Worm (Caenorhabditis elegans): ENCODE results near the gene C05D11.1.

- TF ChIP-seq pha-4 (GFP tag; IDR thresholded peaks at IDR 0.05): no peak
- no peak for TF ChIP-seq pha-4 (tag; optimal IDR thresholded peaks at IDR 0.05)
- no peak for TF ChIP-seq snpc-4 (tag; optimal IDR thresholded peaks at IDR 0.05)
- TF ChIP-seq unc-39 (tag; optimal IDR thresholded peaks at IDR 0.05): no peak
- no peak for TF ChIP-seq mes-2 (tag; optimal IDR thresholded peaks at IDR 0.05; ENCODE audit: poor library complexity, severe bottlenecking)
- no peak for TF ChIP-seq unc-62 (GFP tag; optimal IDR thresholded peaks at IDR 0.05 in 1 of 2)
- TF ChIP-seq unc-62 (tag; optimal IDR thresholded peaks at IDR 0.05): no peak
- no peak for TF ChIP-seq lir-3 (tag; optimal IDR thresholded peaks at IDR 0.05)
- no peak for TF ChIP-seq lin-13 (GFP tag; optimal IDR thresholded peaks at IDR 0.05)
- no peak for TF ChIP-seq hlh-11 (tag; optimal IDR thresholded peaks at IDR 0.05)
- TF ChIP-seq egl-27 (tag; optimal IDR thresholded peaks at IDR 0.05): no peak
- TF ChIP-seq fkh-10 (GFP tag; optimal IDR thresholded peaks at IDR 0.05): no peak
Observed at ce11 chrIII:6449854-6450253, 13.4 kb downstream of the C05D11.1 start.

Measured in whole organism, L4 larva.